Worm (Caenorhabditis elegans) whole organism, L4 larva: ENCODE measurements around the gene Y75B8A.32.

Experiments used
- F26F4.8 ChIP-seq: fragments of 200-800 bp; sonication (Bioruptor generic); conservative IDR thresholded peaks from 2 replicates; pipeline ENCODE4 v1.3.6; 2022; ENCODE audit warnings: missing genetic modification characterization, missing compliant biosample characterization
- F49E8.2 ChIP-seq: sonication (generic microtip); optimal IDR thresholded peaks from 2 replicates; lab custom pipeline; 2016; ENCODE audit warnings: missing compliant biosample characterization, mild to moderate bottlenecking, missing genetic modification characterization, borderline replicate concordance
- T20F7.1 ChIP-seq: fragments of 200-800 bp; sonication (Bioruptor generic); optimal IDR thresholded peaks from 2 replicates; lab custom pipeline; 2018; ENCODE audit warnings: mild to moderate bottlenecking, missing genetic modification characterization, missing compliant biosample characterization
- T26A8.4 ChIP-seq: fragments of 200-800 bp; sonication (Bioruptor generic); IDR thresholded peaks from 2 replicates; pipeline ENCODE4 v1.3.6; 2022; ENCODE audit warnings: missing genetic modification characterization, missing compliant biosample characterization
- Y105C5A.15 ChIP-seq: fragments of 200-800 bp; sonication (Bioruptor generic); IDR thresholded peaks from 2 replicates; pipeline ENCODE4 v1.3.6; 2022; ENCODE audit warnings: missing genetic modification characterization, missing compliant biosample characterization
- Y75B8A.6 ChIP-seq: fragments of 200-800 bp; sonication (Bioruptor generic); IDR thresholded peaks from 2 replicates; pipeline ENCODE4 v1.3.6; 2022; ENCODE audit warnings: missing genetic modification reagents, missing genetic modification characterization, missing compliant biosample characterization
- ZK337.2 ChIP-seq: fragments of 200-800 bp; sonication (Bioruptor generic); IDR thresholded peaks from 2 replicates; pipeline ENCODE4 v1.3.6; 2022; ENCODE audit warnings: missing genetic modification reagents, missing genetic modification characterization, missing compliant biosample characterization
- ama-1 ChIP-seq: fragments of 150-350 bp; optimal IDR thresholded peaks from 2 replicates; lab custom pipeline; 2014; ENCODE audit warnings: inconsistent platforms, mixed read lengths
- arid-1 ChIP-seq: fragments of 200-800 bp; sonication (Bioruptor generic); conservative IDR thresholded peaks from 2 replicates; pipeline ENCODE4 v1.3.6; 2022; ENCODE audit warnings: missing genetic modification reagents, missing genetic modification characterization, missing compliant biosample characterization
- attf-4 ChIP-seq: sonication (generic microtip); optimal IDR thresholded peaks from 3 replicates; lab custom pipeline; 2017; ENCODE audit warnings: missing biosample characterization, missing genetic modification characterization
- ceh-20 ChIP-seq: fragments of 200-800 bp; sonication (Bioruptor generic); IDR thresholded peaks from 2 replicates; pipeline ENCODE4 v1.3.6; 2022; ENCODE audit warnings: missing genetic modification reagents, missing genetic modification characterization, missing compliant biosample characterization
- ceh-28 ChIP-seq: fragments of 150-350 bp; optimal IDR thresholded peaks from 2 replicates; lab custom pipeline; 2014; ENCODE audit warnings: missing biosample characterization, missing genetic modification reagents, missing genetic modification characterization
- ceh-44 ChIP-seq: fragments of 200-800 bp; sonication (Bioruptor generic); IDR thresholded peaks from 2 replicates; pipeline ENCODE4 v1.3.6; 2022; ENCODE audit warnings: missing genetic modification reagents, missing genetic modification characterization, missing compliant biosample characterization
- cey-2 ChIP-seq: sonication (generic microtip); optimal IDR thresholded peaks from 3 replicates; lab custom pipeline; 2017; ENCODE audit warnings: missing genetic modification characterization, mild to moderate bottlenecking, missing compliant biosample characterization, antibody characterized with exemption, borderline replicate concordance; ENCODE audit not compliant: insufficient read depth
- ctbp-1 ChIP-seq: fragments of 200-800 bp; sonication (Bioruptor generic); IDR thresholded peaks from 2 replicates; pipeline ENCODE4 v1.3.6; 2022; ENCODE audit warnings: missing genetic modification reagents, missing genetic modification characterization, missing compliant biosample characterization
- daf-16 ChIP-seq, 3 experiments: sonication (generic microtip); optimal IDR thresholded peaks; 2 replicates each; lab custom pipeline; 2016 to 2017; ENCODE audit warnings: missing genetic modification characterization in 3 of 3, missing genetic modification reagents in 3 of 3, mild to moderate bottlenecking in 2 of 3, missing compliant biosample characterization in 2 of 3, missing biosample characterization in 1 of 3, moderate library complexity in 1 of 3
- daf-8 ChIP-seq: fragments of 200-800 bp; sonication (Bioruptor generic); IDR thresholded peaks from 2 replicates; pipeline ENCODE4 v1.3.6; 2022; ENCODE audit warnings: missing genetic modification characterization, missing compliant biosample characterization
- dpl-1 ChIP-seq: fragments of 150-350 bp; optimal IDR thresholded peaks from 2 replicates; lab custom pipeline; 2014; ENCODE audit warnings: missing biosample characterization, missing genetic modification reagents, missing genetic modification characterization
- egl-43 ChIP-seq: fragments of 200-800 bp; sonication (Bioruptor generic); IDR thresholded peaks from 2 replicates; pipeline ENCODE4 v1.3.6; 2022; ENCODE audit warnings: missing genetic modification reagents, missing genetic modification characterization, missing compliant biosample characterization
- fkh-10 ChIP-seq: fragments of 150-350 bp; optimal IDR thresholded peaks from 2 replicates; lab custom pipeline; 2014; ENCODE audit warnings: missing biosample characterization, missing genetic modification reagents, missing genetic modification characterization
- gei-8 ChIP-seq: fragments of 200-800 bp; sonication (Bioruptor generic); optimal IDR thresholded peaks from 2 replicates; lab custom pipeline; 2018; ENCODE audit warnings: mild to moderate bottlenecking, missing genetic modification characterization, missing compliant biosample characterization
- hif-1 ChIP-seq, 2 experiments: sonication (generic microtip); optimal IDR thresholded peaks; 2 replicates each; lab custom pipeline; 2016 to 2017; ENCODE audit warnings: missing compliant biosample characterization in 2 of 2, missing genetic modification characterization in 2 of 2, missing genetic modification reagents in 2 of 2, missing genotype in 2 of 2, mild to moderate bottlenecking in 1 of 2
- hlh-30 ChIP-seq: sonication (generic microtip); optimal IDR thresholded peaks from 2 replicates; lab custom pipeline; 2017; ENCODE audit warnings: antibody characterized with exemption, mild to moderate bottlenecking, missing genetic modification characterization, missing compliant biosample characterization; ENCODE audit not compliant: insufficient read depth
- lin-38 ChIP-seq: fragments of 200-800 bp; sonication (Bioruptor generic); IDR thresholded peaks from 2 replicates; pipeline ENCODE4 v1.3.6; 2022; ENCODE audit warnings: missing genetic modification reagents, missing genetic modification characterization, missing compliant biosample characterization
- lsy-2 ChIP-seq, 2 experiments: fragments of 150-350 bp in 1 of 2; sonication (generic microtip) in 1 of 2; optimal IDR thresholded peaks; 2 replicates each; lab custom pipeline; 2014 to 2017; ENCODE audit warnings: missing biosample characterization in 2 of 2, missing genetic modification characterization in 2 of 2
- madf-5 ChIP-seq, 2 experiments: fragments of 200-800 bp; sonication (Bioruptor generic); IDR thresholded peaks; 2 replicates each; pipeline ENCODE4 v1.3.6; 2022; ENCODE audit warnings: missing compliant biosample characterization in 2 of 2, missing genetic modification characterization in 2 of 2
- madf-9 ChIP-seq: fragments of 200-800 bp; sonication (Bioruptor generic); conservative IDR thresholded peaks from 2 replicates; pipeline ENCODE4 v1.3.6; 2022; ENCODE audit warnings: missing genetic modification reagents, missing genetic modification characterization, missing compliant biosample characterization
- mdl-1 ChIP-seq, 2 experiments: fragments of 150-350 bp in 1 of 2; sonication (generic microtip) in 1 of 2; optimal IDR thresholded peaks; 2 replicates each; lab custom pipeline; 2014 to 2017; ENCODE audit warnings: missing biosample characterization in 2 of 2, missing genetic modification characterization in 2 of 2
- mep-1 ChIP-seq: fragments of 150-350 bp; sonication (generic microtip); optimal IDR thresholded peaks from 3 replicates; lab custom pipeline; 2014; ENCODE audit warnings: missing biosample characterization, missing genetic modification characterization
- nhr-111 ChIP-seq: fragments of 200-800 bp; sonication (Bioruptor generic); optimal IDR thresholded peaks from 2 replicates; lab custom pipeline; 2018; ENCODE audit warnings: mild to moderate bottlenecking, missing genetic modification characterization, missing compliant biosample characterization
- nhr-237 ChIP-seq: sonication (generic microtip); optimal IDR thresholded peaks from 2 replicates; lab custom pipeline; 2017; ENCODE audit warnings: missing biosample characterization, missing genetic modification characterization
- nhr-28 ChIP-seq: fragments of 150-350 bp; optimal IDR thresholded peaks from 2 replicates; lab custom pipeline; 2014; ENCODE audit warnings: missing biosample characterization, missing genetic modification characterization
- php-3 ChIP-seq: fragments of 200-800 bp; sonication (Bioruptor generic); IDR thresholded peaks from 2 replicates; pipeline ENCODE4 v1.3.6; 2022; ENCODE audit warnings: missing genetic modification reagents, missing genetic modification characterization, missing compliant biosample characterization
- rbr-2 ChIP-seq: sonication (generic microtip); optimal IDR thresholded peaks from 2 replicates; lab custom pipeline; 2016; ENCODE audit warnings: missing genotype, missing genetic modification characterization, missing compliant biosample characterization
- saeg-2 ChIP-seq: fragments of 200-800 bp; sonication (Bioruptor generic); IDR thresholded peaks from 2 replicates; pipeline ENCODE4 v1.3.6; 2022; ENCODE audit warnings: missing genetic modification reagents, missing genetic modification characterization, missing compliant biosample characterization
- sdz-12 ChIP-seq: fragments of 200-800 bp; sonication (Bioruptor generic); optimal IDR thresholded peaks from 2 replicates; lab custom pipeline; 2018; ENCODE audit warnings: mild to moderate bottlenecking, missing genetic modification characterization, missing compliant biosample characterization
- set-16 ChIP-seq: fragments of 200-800 bp; sonication (Bioruptor generic); IDR thresholded peaks from 2 replicates; pipeline ENCODE4 v1.3.6; 2022; ENCODE audit warnings: missing genetic modification reagents, missing genetic modification characterization, missing compliant biosample characterization
- spr-1 ChIP-seq: sonication (generic microtip); optimal IDR thresholded peaks from 2 replicates; lab custom pipeline; 2016; ENCODE audit warnings: mild to moderate bottlenecking, missing genetic modification characterization, missing compliant biosample characterization
- spr-3 ChIP-seq: fragments of 200-800 bp; sonication (Bioruptor generic); optimal IDR thresholded peaks from 2 replicates; lab custom pipeline; 2018; ENCODE audit warnings: mild to moderate bottlenecking, missing genetic modification characterization, missing compliant biosample characterization
- unc-130 ChIP-seq: sonication (generic microtip); optimal IDR thresholded peaks from 2 replicates; lab custom pipeline; 2016; ENCODE audit warnings: missing genetic modification reagents, missing genetic modification characterization, missing compliant biosample characterization
- unc-62 ChIP-seq, 3 experiments: fragments of 150-350 bp in 1 of 3; sonication (generic microtip); optimal IDR thresholded peaks in 2 of 3; peaks in 1 of 3; 1 replicate in 1 of 3; 2 replicates in 2 of 3; lab custom pipeline; 2014 to 2017; ENCODE audit warnings: missing biosample characterization in 3 of 3, missing genetic modification characterization in 3 of 3, missing genetic modification reagents in 3 of 3, missing genotype in 1 of 3
- zag-1 ChIP-seq: fragments of 150-350 bp; optimal IDR thresholded peaks from 2 replicates; lab custom pipeline; 2014; ENCODE audit warnings: missing biosample characterization, missing genetic modification characterization
- zfp-2 ChIP-seq: sonication (generic microtip); optimal IDR thresholded peaks from 2 replicates; lab custom pipeline; 2016; ENCODE audit warnings: mild to moderate bottlenecking, missing genetic modification characterization, missing compliant biosample characterization
- ztf-11 ChIP-seq: fragments of 150-350 bp; optimal IDR thresholded peaks from 2 replicates; lab custom pipeline; 2014; ENCODE audit warnings: missing biosample characterization, missing genetic modification characterization

Y75B8A.32 gene

DNA sequence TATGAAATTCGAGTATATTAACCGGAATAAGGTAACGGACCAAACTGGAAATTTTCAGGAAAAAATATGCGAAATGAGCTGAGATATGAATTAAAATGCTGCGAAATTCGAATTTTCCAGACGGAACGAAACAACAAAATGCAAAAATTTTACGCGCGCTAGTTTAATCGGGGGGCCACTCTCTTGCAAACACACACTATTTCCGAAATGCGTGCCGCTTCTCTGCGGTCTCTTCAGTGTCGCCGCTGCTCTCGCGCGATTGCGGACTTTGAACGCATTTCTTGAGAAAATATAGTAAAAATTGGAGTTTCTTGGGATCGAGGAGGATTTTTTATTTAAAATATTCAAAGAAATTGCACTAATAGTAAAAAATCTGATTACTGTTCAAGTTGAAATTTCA, 11.1 kb upstream of the Y75B8A.32 start (continued):
- TF ChIP-seq F26F4.8 (GFP tag; lab: Robert Waterston, UW), result no peak
- 0 out of 2 replicates have a peak, but pooled peaks have one; percentile 39 for TF ChIP-seq php-3
- TF ChIP-seq ceh-20 (GFP tag; lab: Robert Waterston, UW), result no peak
- TF ChIP-seq nhr-237 (tag; lab: Kevin White, UChicago), result no peak
- TF ChIP-seq Y75B8A.6 (GFP tag; lab: Robert Waterston, UW), result no peak
- peak; percentile 6 for TF ChIP-seq spr-1 (tag; lab: Kevin White, UChicago)
- TF ChIP-seq hlh-30 (tag; lab: Kevin White, UChicago), result peak; percentile 32
- peak; percentile 52; the same call in 1 of the 2 replicates for TF ChIP-seq arid-1 (GFP tag; lab: Robert Waterston, UW)
- no peak for TF ChIP-seq daf-16 (GFP tag; optimal IDR thresholded peaks at IDR 0.05; lab: Kevin White, UChicago)
- TF ChIP-seq daf-16 (tag; optimal IDR thresholded peaks at IDR 0.05; lab: Kevin White, UChicago), result no peak
- no peak for TF ChIP-seq spr-3 (GFP tag; lab: Kevin White, UChicago)
- no peak for TF ChIP-seq set-16
- TF ChIP-seq dpl-1 (GFP tag; lab: Kevin White, UChicago), result peak; percentile 39
- no peak for TF ChIP-seq ceh-44 (GFP tag; lab: Robert Waterston, UW)
- peak in 1 of 2 experiments; percentile 56 for TF ChIP-seq unc-62 (GFP tag; optimal IDR thresholded peaks at IDR 0.05 in 1 of 2; lab: Kevin White, UChicago)
- no peak for TF ChIP-seq unc-62 (tag; optimal IDR thresholded peaks at IDR 0.05; lab: Kevin White, UChicago)
- TF ChIP-seq T26A8.4 (GFP tag; lab: Robert Waterston, UW), result no peak; the same call in 1 of the 2 replicates
- TF ChIP-seq egl-43 (GFP tag; lab: Robert Waterston, UW), result no peak
- peak in 1 of 2 experiments; percentile 9 for TF ChIP-seq mdl-1 (tag; optimal IDR thresholded peaks at IDR 0.05; lab: Kevin White, UChicago)

DNA sequence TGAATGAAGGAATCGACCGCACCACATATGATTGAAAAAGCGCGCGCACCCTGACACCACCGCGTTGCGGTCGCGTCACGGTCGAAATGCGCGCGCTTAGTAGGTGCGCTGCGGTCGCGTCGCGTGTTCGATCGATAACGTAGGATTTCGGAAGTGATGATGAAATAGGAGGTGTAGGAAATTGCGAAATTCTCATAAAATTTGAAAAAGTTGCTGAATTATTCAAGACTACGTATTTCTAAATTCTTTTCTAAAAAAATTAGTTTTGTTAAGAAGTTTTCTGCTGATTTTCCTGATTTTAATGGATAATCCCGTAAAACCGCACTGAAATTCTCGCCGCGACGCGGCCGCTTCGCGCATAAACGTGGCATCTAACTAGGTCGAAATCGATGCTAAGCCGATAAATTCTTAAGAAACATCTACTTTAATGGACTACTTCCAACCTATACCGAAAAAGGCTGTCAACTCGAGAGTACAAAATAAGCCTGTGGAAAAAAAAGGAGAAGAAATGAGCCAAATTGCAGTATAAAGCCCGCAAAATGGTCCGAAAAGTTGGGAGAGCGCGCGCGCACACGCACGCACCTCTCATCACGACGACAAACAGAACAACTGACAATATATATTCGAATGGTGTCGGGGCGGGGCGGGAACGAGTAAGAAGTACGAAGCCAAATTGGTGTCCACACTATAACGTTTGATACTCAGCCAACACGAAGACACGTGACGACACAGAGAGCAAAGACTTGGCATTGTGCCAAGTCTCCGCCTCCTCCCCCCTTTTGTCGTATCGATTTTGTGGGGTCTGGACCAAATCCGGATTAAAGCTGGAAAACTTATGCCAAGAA, 10.3 kb upstream of the Y75B8A.32 start, which contains the start of gene his-72:
TSS of gene his-72 (minus strand) at position 589 of the 845 bp plus-strand sequence.
- no peak for TF ChIP-seq zag-1 (tag; lab: Kevin White, UChicago)
- no peak for TF ChIP-seq daf-8
- no peak for TF ChIP-seq spr-3 (GFP tag; lab: Kevin White, UChicago)
- no peak for TF ChIP-seq gei-8 (GFP tag; lab: Kevin White, UChicago)
- peak; percentile 27 for TF ChIP-seq rbr-2
- no peak for TF ChIP-seq ZK337.2 (GFP tag; lab: Robert Waterston, UW)
- no peak for TF ChIP-seq hif-1 (tag; optimal IDR thresholded peaks at IDR 0.05; lab: Kevin White, UChicago)
- no peak for TF ChIP-seq T20F7.1
- TF ChIP-seq madf-5 (GFP tag; IDR thresholded peaks at IDR 0.05; lab: Robert Waterston, UW), result no peak
- no peak for TF ChIP-seq nhr-237 (tag; lab: Kevin White, UChicago)
- no peak for TF ChIP-seq ceh-28
- peak in 1 of 2 experiments; percentile 34 for TF ChIP-seq unc-62 (GFP tag; optimal IDR thresholded peaks at IDR 0.05 in 1 of 2; lab: Kevin White, UChicago)
- no peak for TF ChIP-seq unc-62 (tag; optimal IDR thresholded peaks at IDR 0.05; lab: Kevin White, UChicago)
- no peak for TF ChIP-seq unc-130
- 0 out of 2 replicates have a peak, but pooled peaks have one; percentile 2 for TF ChIP-seq arid-1 (GFP tag; lab: Robert Waterston, UW)
- no peak for TF ChIP-seq nhr-28 (tag; lab: Kevin White, UChicago)
- TF ChIP-seq zfp-2, result no peak
- TF ChIP-seq ama-1 (lab: Kevin White, UChicago), result peak; percentile 89
- no peak for TF ChIP-seq nhr-111 (GFP tag; lab: Kevin White, UChicago)
- peak; percentile 54 for TF ChIP-seq lin-38 (GFP tag; lab: Robert Waterston, UW)
- no peak for TF ChIP-seq madf-9 (GFP tag; lab: Robert Waterston, UW)
- peak; percentile 5 to 6 for TF ChIP-seq mdl-1 (tag; optimal IDR thresholded peaks at IDR 0.05; lab: Kevin White, UChicago)
- TF ChIP-seq lsy-2 (tag; optimal IDR thresholded peaks at IDR 0.05; lab: Kevin White, UChicago), result peak in 1 of 2 experiments; percentile 59
- TF ChIP-seq ctbp-1 (GFP tag; lab: Robert Waterston, UW), result 0 out of 2 replicates have a peak, but pooled peaks have one; percentile 15
- no peak for TF ChIP-seq attf-4
- no peak for TF ChIP-seq saeg-2 (GFP tag; lab: Robert Waterston, UW)
- TF ChIP-seq cey-2 (tag; lab: Kevin White, UChicago), result no peak
- TF ChIP-seq ztf-11, result no peak
- TF ChIP-seq sdz-12 (GFP tag; lab: Kevin White, UChicago), result no peak
- peak; percentile 80 for TF ChIP-seq mep-1 (tag; lab: Kevin White, UChicago)
- no peak for TF ChIP-seq Y105C5A.15 (GFP tag; lab: Robert Waterston, UW)
- no peak for TF ChIP-seq F49E8.2 (tag; lab: Kevin White, UChicago)
- peak; percentile 21 for TF ChIP-seq dpl-1 (GFP tag; lab: Kevin White, UChicago)
- TF ChIP-seq fkh-10 (GFP tag; lab: Kevin White, UChicago), result no peak
